Fruit fly (Drosophila melanogaster) whole organism, embryonic: ENCODE measurements around the gene Sodh2.
A peak's percentile ranks its signal among the peaks of the same experiment; 100 is the strongest.

Source experiments
- BtbVII ChIP-seq: fragments of 200-800 bp; sonication (Bioruptor generic); optimal IDR thresholded peaks from 3 replicates; lab custom pipeline; 2017; ENCODE audit warnings: missing biosample characterization, mild to moderate bottlenecking, missing genetic modification characterization
- CG10147 ChIP-seq: fragments of 200-800 bp; sonication (Bioruptor generic); optimal IDR thresholded peaks from 2 replicates; lab custom pipeline; 2019; ENCODE audit warnings: missing biosample characterization, mild to moderate bottlenecking, missing genetic modification characterization, moderate library complexity
- CG13287 ChIP-seq: fragments of 200-800 bp; sonication (Bioruptor generic); IDR thresholded peaks from 2 replicates; pipeline ENCODE4 v1.3.6; 2022; ENCODE audit warnings: missing biosample characterization, missing genetic modification characterization; ENCODE audit not compliant: partially characterized antibody
- CG13894 ChIP-seq: fragments of 200-800 bp; sonication (Bioruptor generic); optimal IDR thresholded peaks from 3 replicates; lab custom pipeline; 2018; ENCODE audit warnings: missing biosample characterization, mild to moderate bottlenecking, missing genetic modification characterization, moderate library complexity
- CG1529 ChIP-seq: fragments of 200-800 bp; sonication (Bioruptor generic); optimal IDR thresholded peaks from 3 replicates; lab custom pipeline; 2018; ENCODE audit warnings: missing biosample characterization, missing genetic modification characterization
- CG15479 ChIP-seq: fragments of 200-800 bp; sonication (Bioruptor generic); optimal IDR thresholded peaks from 3 replicates; lab custom pipeline; 2019; ENCODE audit warnings: missing biosample characterization, mild to moderate bottlenecking, missing genetic modification characterization, moderate library complexity
- CG1647 ChIP-seq: fragments of 200-800 bp; sonication (Bioruptor generic); optimal IDR thresholded peaks from 3 replicates; lab custom pipeline; 2016; ENCODE audit warnings: missing biosample characterization, missing genetic modification characterization
- CG16863 ChIP-seq: fragments of 200-800 bp; sonication (Bioruptor generic); optimal IDR thresholded peaks from 3 replicates; lab custom pipeline; 2016; ENCODE audit warnings: missing biosample characterization, missing genetic modification characterization
- CG17612 ChIP-seq: fragments of 200-800 bp; sonication (Bioruptor generic); IDR thresholded peaks from 2 replicates; pipeline ENCODE4 v1.3.6; 2022; ENCODE audit warnings: missing biosample characterization, missing genetic modification characterization
- CG2202 ChIP-seq: fragments of 200-800 bp; sonication (Bioruptor generic); optimal IDR thresholded peaks from 2 replicates; lab custom pipeline; 2018; ENCODE audit warnings: missing biosample characterization, mild to moderate bottlenecking, missing genetic modification characterization
- CG32532 ChIP-seq: fragments of 200-800 bp; sonication (Bioruptor generic); IDR thresholded peaks from 2 replicates; pipeline ENCODE4 v1.3.6; 2022; ENCODE audit warnings: missing biosample characterization, missing genetic modification characterization
- CG3281 ChIP-seq: fragments of 200-800 bp; sonication (Bioruptor generic); optimal IDR thresholded peaks from 3 replicates; lab custom pipeline; 2017; ENCODE audit warnings: missing biosample characterization, mild to moderate bottlenecking, missing genetic modification characterization
- CG33213 ChIP-seq: fragments of 200-800 bp; sonication (Bioruptor generic); optimal IDR thresholded peaks from 3 replicates; lab custom pipeline; 2016; ENCODE audit warnings: missing biosample characterization, missing genetic modification characterization
- CG34422 ChIP-seq: fragments of 200-800 bp; sonication (Bioruptor generic); IDR thresholded peaks from 3 replicates; pipeline ENCODE4 v1.3.6; 2022; ENCODE audit warnings: missing biosample characterization, missing genetic modification characterization
- CG4328 ChIP-seq: fragments of 200-800 bp; sonication (Bioruptor generic); optimal IDR thresholded peaks from 3 replicates; lab custom pipeline; 2017; ENCODE audit warnings: missing biosample characterization, missing genetic modification reagents, missing genetic modification characterization
- CG6254 ChIP-seq: fragments of 200-800 bp; sonication (Bioruptor generic); optimal IDR thresholded peaks from 3 replicates; lab custom pipeline; 2017; ENCODE audit warnings: mild to moderate bottlenecking, missing biosample characterization, missing genetic modification reagents, missing genetic modification characterization
- CG8478 ChIP-seq: fragments of >200 bp; optimal IDR thresholded peaks from 2 replicates; lab custom pipeline; 2018
- Deaf1 ChIP-seq: fragments of 200-800 bp; optimal IDR thresholded peaks from 3 replicates; lab custom pipeline; 2019; ENCODE audit warnings: missing biosample characterization, mild to moderate bottlenecking, missing genetic modification characterization, moderate library complexity
- Dip2 ChIP-seq: fragments of 200-800 bp; sonication (Bioruptor generic); IDR thresholded peaks from 2 replicates; pipeline ENCODE4 v1.3.6; 2022; ENCODE audit warnings: missing biosample characterization, missing genetic modification characterization
- Dll ChIP-seq: fragments of 200-800 bp; sonication (Bioruptor generic); IDR thresholded peaks from 4 replicates; pipeline ENCODE4 v1.3.6; 2022; ENCODE audit warnings: missing biosample characterization, missing genetic modification characterization; ENCODE audit not compliant: partially characterized antibody
- Doc3 ChIP-seq: fragments of 200-800 bp; sonication (Bioruptor generic); IDR thresholded peaks from 3 replicates; pipeline ENCODE4 v1.3.6; 2022; ENCODE audit warnings: missing biosample characterization, missing genetic modification characterization; ENCODE audit not compliant: partially characterized antibody
- Fer1 ChIP-seq: fragments of 200-800 bp; sonication (Bioruptor generic); optimal IDR thresholded peaks from 2 replicates; lab custom pipeline; 2017; ENCODE audit warnings: missing biosample characterization, mild to moderate bottlenecking, missing genetic modification characterization
- GATAe ChIP-seq: fragments of 200-800 bp; sonication (Bioruptor generic); conservative IDR thresholded peaks from 2 replicates; pipeline ENCODE4 v1.3.6; 2022; ENCODE audit warnings: missing biosample characterization, missing genetic modification characterization
- Sry-β ChIP-seq: fragments of 200-800 bp; sonication (Bioruptor generic); optimal IDR thresholded peaks from 2 replicates; lab custom pipeline; 2018; ENCODE audit warnings: missing biosample characterization, mild to moderate bottlenecking, missing genetic modification characterization, moderate library complexity
- TFAM ChIP-seq: fragments of 200-800 bp; sonication (Bioruptor generic); optimal IDR thresholded peaks from 2 replicates; lab custom pipeline; 2017; ENCODE audit warnings: missing biosample characterization, missing genetic modification characterization, inconsistent platforms
- al ChIP-seq: fragments of 200-800 bp; sonication (Bioruptor generic); IDR thresholded peaks from 2 replicates; pipeline ENCODE4 v1.3.6; 2022; ENCODE audit warnings: missing biosample characterization, missing genetic modification characterization
- ash1 ChIP-seq: fragments of 200-800 bp; sonication (Bioruptor generic); optimal IDR thresholded peaks from 2 replicates; lab custom pipeline; 2018; ENCODE audit warnings: missing biosample characterization, mild to moderate bottlenecking, missing genetic modification characterization
- bbx ChIP-seq: fragments of 200-800 bp; sonication (Bioruptor generic); IDR thresholded peaks from 2 replicates; pipeline ENCODE4 v1.3.6; 2022; ENCODE audit warnings: missing biosample characterization, missing genetic modification characterization; ENCODE audit not compliant: partially characterized antibody
- bcd ChIP-seq: fragments of 200-800 bp; sonication (Bioruptor generic); optimal IDR thresholded peaks from 2 replicates; lab custom pipeline; 2017; ENCODE audit warnings: missing biosample characterization, mild to moderate bottlenecking, missing genetic modification characterization
- ci ChIP-seq: fragments of 200-800 bp; sonication (Bioruptor generic); IDR thresholded peaks from 3 replicates; pipeline ENCODE4 v1.3.6; 2022; ENCODE audit warnings: missing biosample characterization, missing genetic modification characterization
- crp ChIP-seq, 2 experiments: fragments of 200-800 bp; sonication (Bioruptor generic); optimal IDR thresholded peaks; 2 replicates in 1 of 2; 3 replicates in 1 of 2; lab custom pipeline; 2017; ENCODE audit warnings: missing biosample characterization in 2 of 2, missing genetic modification characterization in 2 of 2, mild to moderate bottlenecking in 1 of 2, moderate library complexity in 1 of 2
- cwo ChIP-seq: fragments of 200-800 bp; sonication (Bioruptor generic); optimal IDR thresholded peaks from 3 replicates; lab custom pipeline; 2017; ENCODE audit warnings: missing biosample characterization, missing genetic modification characterization, mild to moderate bottlenecking, moderate library complexity, missing genetic modification reagents
- en ChIP-seq: fragments of 200-800 bp; sonication (Bioruptor generic); optimal IDR thresholded peaks from 2 replicates; lab custom pipeline; 2016; ENCODE audit warnings: missing biosample characterization, missing genetic modification characterization
- gfzf ChIP-seq: fragments of 200-800 bp; sonication (Bioruptor generic); optimal IDR thresholded peaks from 2 replicates; lab custom pipeline; 2016; ENCODE audit warnings: missing biosample characterization, mild to moderate bottlenecking, missing genetic modification characterization, moderate library complexity
- grn ChIP-seq: fragments of 200-800 bp; sonication (Bioruptor generic); optimal IDR thresholded peaks from 3 replicates; lab custom pipeline; 2017; ENCODE audit warnings: missing biosample characterization, missing genetic modification characterization
- gsb ChIP-seq: fragments of 200-800 bp; sonication (Bioruptor generic); IDR thresholded peaks from 2 replicates; pipeline ENCODE4 v1.3.6; 2022; ENCODE audit warnings: missing biosample characterization, missing genetic modification characterization
- hth ChIP-seq: fragments of >200 bp; optimal IDR thresholded peaks from 2 replicates; lab custom pipeline; 2017; ENCODE audit warnings: inconsistent platforms
- mam ChIP-seq: fragments of 200-800 bp; sonication (Bioruptor generic); optimal IDR thresholded peaks from 3 replicates; lab custom pipeline; 2016; ENCODE audit warnings: missing biosample characterization, missing genetic modification characterization
- nau ChIP-seq: fragments of 200-800 bp; sonication (Bioruptor generic); optimal IDR thresholded peaks from 3 replicates; lab custom pipeline; 2017; ENCODE audit warnings: missing biosample characterization, mild to moderate bottlenecking, missing genetic modification characterization, missing genetic modification reagents
- nom ChIP-seq: fragments of 200-800 bp; sonication (Bioruptor generic); optimal IDR thresholded peaks from 2 replicates; lab custom pipeline; 2017; ENCODE audit warnings: missing biosample characterization, missing genetic modification characterization, mild to moderate bottlenecking, moderate library complexity, missing genetic modification reagents
- oc ChIP-seq: fragments of 200-800 bp; sonication (Bioruptor generic); optimal IDR thresholded peaks from 2 replicates; lab custom pipeline; 2018; ENCODE audit warnings: missing biosample characterization, mild to moderate bottlenecking, missing genetic modification characterization, moderate library complexity
- org-1 ChIP-seq: fragments of 200-800 bp; sonication (Bioruptor generic); optimal IDR thresholded peaks from 2 replicates; lab custom pipeline; 2017; ENCODE audit warnings: missing biosample characterization, missing genetic modification characterization
- pros ChIP-seq: fragments of 200-800 bp; sonication (Bioruptor generic); optimal IDR thresholded peaks from 3 replicates; lab custom pipeline; 2019; ENCODE audit warnings: missing biosample characterization, mild to moderate bottlenecking, missing genetic modification characterization, moderate library complexity
- pum ChIP-seq: fragments of 200-800 bp; sonication (Bioruptor generic); optimal IDR thresholded peaks from 2 replicates; lab custom pipeline; 2016; ENCODE audit warnings: missing biosample characterization, missing genetic modification characterization
- so ChIP-seq: fragments of 200-800 bp; sonication (Bioruptor generic); IDR thresholded peaks from 3 replicates; pipeline ENCODE4 v1.3.6; 2022; ENCODE audit warnings: missing biosample characterization, missing genetic modification characterization
- tap ChIP-seq: fragments of 200-800 bp; optimal IDR thresholded peaks from 3 replicates; lab custom pipeline; 2019; ENCODE audit warnings: missing biosample characterization, mild to moderate bottlenecking, missing genetic modification characterization, moderate library complexity
- tgo ChIP-seq: fragments of 200-800 bp; sonication (Bioruptor generic); IDR thresholded peaks from 3 replicates; pipeline ENCODE4 v1.3.6; 2022; ENCODE audit warnings: missing biosample characterization, missing genetic modification characterization
- ttk ChIP-seq: fragments of 200-800 bp; sonication (Bioruptor generic); IDR thresholded peaks from 2 replicates; pipeline ENCODE4 v2.1.2; 2022; ENCODE audit warnings: missing biosample characterization, missing genetic modification characterization
- tx ChIP-seq: fragments of 200-800 bp; sonication (Bioruptor generic); optimal IDR thresholded peaks from 2 replicates; lab custom pipeline; 2016; ENCODE audit warnings: missing biosample characterization, missing genetic modification characterization
- unpg ChIP-seq: fragments of 200-800 bp; sonication (Bioruptor generic); optimal IDR thresholded peaks from 3 replicates; lab custom pipeline; 2018; ENCODE audit warnings: missing biosample characterization, mild to moderate bottlenecking, missing genetic modification characterization, moderate library complexity
- zen ChIP-seq: fragments of 200-800 bp; sonication (Bioruptor generic); optimal IDR thresholded peaks from 3 replicates; lab custom pipeline; 2018; ENCODE audit warnings: missing biosample characterization, mild to moderate bottlenecking, missing genetic modification characterization, moderate library complexity

Sodh2 gene

DNA sequence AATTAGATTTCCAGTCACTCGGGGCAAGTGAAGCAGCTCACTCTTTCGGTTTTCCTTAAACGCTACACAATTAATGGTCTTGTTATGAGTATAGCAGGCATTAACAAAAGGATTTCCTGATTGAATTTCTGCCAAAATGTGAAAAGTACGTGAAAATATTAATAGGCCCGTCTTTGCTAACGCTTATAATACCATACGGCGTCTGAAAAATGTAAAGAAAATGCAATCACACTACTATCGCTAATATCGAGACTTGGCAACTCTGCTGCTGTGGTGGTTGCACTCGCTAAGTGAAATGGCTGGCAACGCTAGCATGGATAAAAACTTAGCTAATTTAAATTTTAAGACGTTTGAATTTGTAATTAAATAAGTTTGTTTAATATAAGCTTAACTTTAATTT, 17.1 kb downstream of the Sodh2 start, which contains the start of gene CG6621 (continued):
- TF ChIP-seq Fer1 (GFP tag; lab: Kevin White, UChicago) (peak; percentile 9), nom (no peak), CG2202 (tag; lab: Kevin White, UChicago) (peak; percentile 7), so (GFP tag; lab: Robert Waterston, UW) (no peak), bcd (GFP tag; lab: Kevin White, UChicago) (peak; percentile 9), pros (GFP tag; lab: Kevin White, UChicago) (no peak), ash1 (GFP tag; lab: Kevin White, UChicago) (no peak), CG8478 (lab: Kevin White, UChicago) (no peak), org-1 (GFP tag; lab: Kevin White, UChicago) (no peak), CG16863 (GFP tag; lab: Kevin White, UChicago) (no peak), gfzf (peak; percentile 98), oc (no peak), crp (GFP tag; optimal IDR thresholded peaks at IDR 0.05; lab: Kevin White, UChicago) (peak in 1 of 2 experiments; percentile 54), bbx (peak; percentile 26; the same call in 1 of the 2 replicates), pum (no peak), CG32532 (peak; percentile 36), BtbVII (GFP tag; lab: Kevin White, UChicago) (no peak), tgo (GFP tag; lab: Robert Waterston, UW) (no peak), zen (tag; lab: Kevin White, UChicago) (peak; percentile 52), tap (tag; lab: Kevin White, UChicago) (no peak), GATAe (GFP tag; lab: Robert Waterston, UW) (no peak), CG3281 (no peak), mam (GFP tag; lab: Kevin White, UChicago) (no peak), Deaf1 (tag; lab: Kevin White, UChicago) (no peak), CG1647 (GFP tag; lab: Kevin White, UChicago) (no peak), nau (GFP tag; lab: Kevin White, UChicago) (no peak), CG33213 (GFP tag; lab: Kevin White, UChicago) (peak; percentile 73), Dip2 (GFP tag; lab: Robert Waterston, UW) (no peak), CG15479 (GFP tag; lab: Kevin White, UChicago) (no peak), al (GFP tag; lab: Robert Waterston, UW) (no peak), CG13287 (GFP tag; lab: Robert Waterston, UW) (peak; percentile 77), unpg (GFP tag; lab: Kevin White, UChicago) (no peak), TFAM (GFP tag; lab: Kevin White, UChicago) (no peak), CG10147 (GFP tag; lab: Kevin White, UChicago) (peak; percentile 13), Doc3 (GFP tag; lab: Robert Waterston, UW) (no peak), ttk (GFP tag; lab: Robert Waterston, UW) (no peak), Sry-β (GFP tag; lab: Kevin White, UChicago) (no peak), en (no peak), CG4328 (no peak), CG34422 (peak; percentile 43; the same call in 2 of the 3 replicates), ci (GFP tag; lab: Robert Waterston, UW) (no peak), gsb (no peak), CG17612 (GFP tag; lab: Robert Waterston, UW) (no peak), CG6254 (GFP tag; lab: Kevin White, UChicago) (no peak), tx (no peak), cwo (no peak), hth (no peak), CG13894 (tag; lab: Kevin White, UChicago) (no peak), Dll (GFP tag; lab: Robert Waterston, UW) (peak; percentile 47; the same call in 1 of the 4 replicates), grn (GFP tag; lab: Kevin White, UChicago) (no peak), CG1529 (GFP tag; lab: Kevin White, UChicago) (no peak)
